Worm (Caenorhabditis elegans) whole organism, L3 larva: Measurements from ENCODE around the gene F32E10.8.

Source experiments
- R02D3.7 ChIP-seq: fragments of 150-350 bp; optimal IDR thresholded peaks from 2 replicates; lab custom pipeline; 2014; ENCODE audit warnings: missing biosample characterization, missing genetic modification characterization
- ZK546.5 ChIP-seq: sonication (generic microtip); optimal IDR thresholded peaks from 2 replicates; lab custom pipeline; 2017; ENCODE audit warnings: missing biosample characterization, missing genetic modification characterization
- aly-2 ChIP-seq: fragments of 150-350 bp; optimal IDR thresholded peaks from 2 replicates; lab custom pipeline; 2014; ENCODE audit warnings: missing biosample characterization, missing genetic modification characterization
- ama-1 ChIP-seq: fragments of 150-350 bp; optimal IDR thresholded peaks from 2 replicates; lab custom pipeline; 2018
- ceh-16 ChIP-seq: sonication (generic microtip); optimal IDR thresholded peaks from 2 replicates; lab custom pipeline; 2017; ENCODE audit warnings: missing biosample characterization, missing genetic modification characterization
- ceh-28 ChIP-seq: fragments of 150-350 bp; optimal IDR thresholded peaks from 2 replicates; lab custom pipeline; 2014; ENCODE audit warnings: missing biosample characterization, missing genetic modification reagents, missing genetic modification characterization
- ceh-82 ChIP-seq: fragments of 150-350 bp; optimal IDR thresholded peaks from 2 replicates; lab custom pipeline; 2014; ENCODE audit warnings: missing biosample characterization, missing genetic modification characterization
- ceh-9 ChIP-seq: sonication (generic microtip); optimal IDR thresholded peaks from 2 replicates; lab custom pipeline; 2018; ENCODE audit warnings: missing biosample characterization, missing genetic modification characterization
- daf-12 ChIP-seq: fragments of 150-350 bp; optimal IDR thresholded peaks from 2 replicates; lab custom pipeline; 2014; ENCODE audit warnings: missing biosample characterization, missing genetic modification reagents, missing genetic modification characterization
- egl-27 ChIP-seq: sonication (generic microtip); optimal IDR thresholded peaks from 4 replicates; lab custom pipeline; 2017; ENCODE audit warnings: missing biosample characterization, missing genetic modification reagents, missing genetic modification characterization
- egl-5 ChIP-seq: fragments of 150-350 bp; optimal IDR thresholded peaks from 2 replicates; lab custom pipeline; 2017; ENCODE audit warnings: missing biosample characterization, missing genetic modification reagents, missing genetic modification characterization, inconsistent platforms
- elt-1 ChIP-seq: fragments of 150-350 bp; optimal IDR thresholded peaks from 2 replicates; lab custom pipeline; 2014; ENCODE audit warnings: missing biosample characterization, missing genetic modification characterization
- elt-2 ChIP-seq: sonication (generic microtip); optimal IDR thresholded peaks from 2 replicates; lab custom pipeline; 2016; ENCODE audit warnings: missing genetic modification reagents, mild to moderate bottlenecking, missing genetic modification characterization, missing compliant biosample characterization
- elt-3 ChIP-seq, 3 experiments: fragments of 150-350 bp in 1 of 3; sonication (generic microtip) in 2 of 3; optimal IDR thresholded peaks; 2 replicates in 2 of 3; 4 replicates in 1 of 3; lab custom pipeline; 2014 to 2017; ENCODE audit warnings: missing biosample characterization in 3 of 3, missing genetic modification characterization in 3 of 3
- eor-1 ChIP-seq, 2 experiments: fragments of 150-350 bp; optimal IDR thresholded peaks; 2 replicates each; lab custom pipeline; 2014 to 2018; ENCODE audit warnings: missing biosample characterization in 2 of 2, missing genetic modification characterization in 2 of 2
- fkh-2 ChIP-seq: fragments of 150-350 bp; optimal IDR thresholded peaks from 2 replicates; lab custom pipeline; 2014; ENCODE audit warnings: missing biosample characterization, missing genetic modification reagents, missing genetic modification characterization
- hmg-11 ChIP-seq: sonication (generic microtip); optimal IDR thresholded peaks from 2 replicates; lab custom pipeline; 2016; ENCODE audit warnings: missing genetic modification characterization, missing compliant biosample characterization
- lin-15B ChIP-seq: fragments of 150-350 bp; optimal IDR thresholded peaks from 2 replicates; lab custom pipeline; 2014; ENCODE audit warnings: missing biosample characterization, missing genetic modification characterization
- lin-39 ChIP-seq: fragments of 150-350 bp; optimal IDR thresholded peaks from 2 replicates; lab custom pipeline; 2018; ENCODE audit warnings: missing biosample characterization, missing genetic modification reagents, missing genetic modification characterization
- lsy-12 ChIP-seq: sonication (generic microtip); optimal IDR thresholded peaks from 2 replicates; lab custom pipeline; 2016; ENCODE audit warnings: mild to moderate bottlenecking, missing genetic modification characterization, missing compliant biosample characterization
- mdl-1 ChIP-seq: fragments of 150-350 bp; optimal IDR thresholded peaks from 2 replicates; lab custom pipeline; 2014; ENCODE audit warnings: missing biosample characterization, missing genetic modification characterization
- mml-1 ChIP-seq: fragments of 150-350 bp; sonication (generic microtip); optimal IDR thresholded peaks from 3 replicates; lab custom pipeline; 2014; ENCODE audit warnings: missing biosample characterization, missing genetic modification characterization
- nhr-11 ChIP-seq: fragments of 150-350 bp; optimal IDR thresholded peaks from 2 replicates; lab custom pipeline; 2014; ENCODE audit warnings: missing biosample characterization, missing genetic modification characterization
- nhr-12 ChIP-seq: fragments of 150-350 bp; optimal IDR thresholded peaks from 2 replicates; lab custom pipeline; 2014; ENCODE audit warnings: missing biosample characterization, missing genetic modification characterization
- nhr-23 ChIP-seq: fragments of 150-350 bp; optimal IDR thresholded peaks from 2 replicates; lab custom pipeline; 2014; ENCODE audit warnings: missing biosample characterization, missing genetic modification reagents, missing genetic modification characterization
- nhr-237 ChIP-seq: fragments of 150-350 bp; optimal IDR thresholded peaks from 2 replicates; lab custom pipeline; 2014; ENCODE audit warnings: missing biosample characterization, missing genetic modification characterization
- nhr-25 ChIP-seq: sonication (generic microtip); optimal IDR thresholded peaks from 2 replicates; lab custom pipeline; 2017; ENCODE audit warnings: missing biosample characterization, missing genetic modification characterization
- nhr-43 ChIP-seq: sonication (generic microtip); optimal IDR thresholded peaks from 2 replicates; lab custom pipeline; 2016; ENCODE audit warnings: mild to moderate bottlenecking, missing genetic modification characterization, missing compliant biosample characterization; ENCODE audit not compliant: poor library complexity, severe bottlenecking
- nhr-76 ChIP-seq: fragments of 150-350 bp; sonication (generic microtip); optimal IDR thresholded peaks from 5 replicates; lab custom pipeline; 2014; ENCODE audit warnings: missing biosample characterization, missing genetic modification characterization
- nhr-77 ChIP-seq: fragments of 150-350 bp; optimal IDR thresholded peaks from 2 replicates; lab custom pipeline; 2014; ENCODE audit warnings: missing biosample characterization, missing genetic modification characterization
- pha-4 ChIP-seq: fragments of 150-350 bp; optimal IDR thresholded peaks from 2 replicates; lab custom pipeline; 2014; ENCODE audit warnings: missing biosample characterization, missing genetic modification reagents, missing genetic modification characterization
- pqm-1 ChIP-seq: fragments of 150-350 bp; optimal IDR thresholded peaks from 2 replicates; lab custom pipeline; 2017; ENCODE audit warnings: missing biosample characterization, missing genetic modification characterization, inconsistent platforms
- sea-2 ChIP-seq: fragments of 150-350 bp; sonication (generic microtip); optimal IDR thresholded peaks from 4 replicates; lab custom pipeline; 2014; ENCODE audit warnings: missing biosample characterization, missing genetic modification reagents, missing genetic modification characterization
- skn-1 ChIP-seq: fragments of 150-350 bp; optimal IDR thresholded peaks from 2 replicates; lab custom pipeline; 2014; ENCODE audit warnings: missing biosample characterization, missing genetic modification characterization
- snpc-4 ChIP-seq: fragments of 150-350 bp; optimal IDR thresholded peaks from 2 replicates; lab custom pipeline; 2014; ENCODE audit warnings: missing biosample characterization, missing genetic modification characterization
- tbx-2 ChIP-seq: sonication (generic microtip); optimal IDR thresholded peaks from 2 replicates; lab custom pipeline; 2016; ENCODE audit warnings: mild to moderate bottlenecking, missing genetic modification characterization, missing compliant biosample characterization
- unc-39 ChIP-seq: sonication (generic microtip); optimal IDR thresholded peaks from 4 replicates; lab custom pipeline; 2017; ENCODE audit warnings: missing biosample characterization, missing genetic modification characterization
- zag-1 ChIP-seq: fragments of 150-350 bp; optimal IDR thresholded peaks from 2 replicates; lab custom pipeline; 2014; ENCODE audit warnings: missing biosample characterization, missing genetic modification characterization
- ztf-4 ChIP-seq: fragments of 150-350 bp; optimal IDR thresholded peaks from 2 replicates; lab custom pipeline; 2014; ENCODE audit warnings: missing biosample characterization, missing genetic modification characterization

The F32E10.8 gene

ce11 chrIV:7542485-7543001 is 24.9 kb upstream of the F32E10.8 start, which contains the start of gene R05G6.10:
TSS of gene R05G6.10 (minus strand) at chrIV:7542535.
- TF ChIP-seq sea-2 (GFP tag; lab: Kevin White, UChicago) (no peak), elt-1 (tag; lab: Kevin White, UChicago) (no peak), ama-1 (lab: Kevin White, UChicago) (no peak), R02D3.7 (tag; lab: Kevin White, UChicago) (no peak), lsy-12 (tag; lab: Kevin White, UChicago) (no peak), daf-12 (no peak), pha-4 (tag; lab: Kevin White, UChicago) (no peak), egl-5 (no peak)

- TF ChIP-seq nhr-23 (tag; lab: Kevin White, UChicago) (no peak), pha-4 (tag; lab: Kevin White, UChicago) (no peak), nhr-76 (tag; lab: Kevin White, UChicago) (no peak), daf-12 (no peak), nhr-237 (tag; lab: Kevin White, UChicago) (no peak), nhr-43 (tag; lab: Kevin White, UChicago) (no peak), lin-39 (tag; lab: Kevin White, UChicago) (no peak), R02D3.7 (tag; lab: Kevin White, UChicago) (no peak), unc-39 (tag; lab: Kevin White, UChicago) (no peak), snpc-4 (no peak), elt-3 (tag; optimal IDR thresholded peaks at IDR 0.05; lab: Kevin White, UChicago) (no peak), eor-1 (tag; optimal IDR thresholded peaks at IDR 0.05; lab: Kevin White, UChicago) (no peak), mml-1 (no peak), fkh-2 (tag; lab: Kevin White, UChicago) (no peak), pqm-1 (no peak), egl-27 (tag; lab: Kevin White, UChicago) (no peak), elt-1 (tag; lab: Kevin White, UChicago) (no peak), skn-1 (tag; lab: Kevin White, UChicago) (no peak)
Measured at ce11 chrIV:7543662-7544061, 23.7 kb upstream of the F32E10.8 start.

ce11 chrIV:7547843-7548578 is 19.4 kb upstream of the F32E10.8 start, which contains the start of the genes cdd-2 and oef-1:
TSS of gene cdd-2 (minus strand) at chrIV:7547893.
TSS of gene oef-1 (plus strand) at chrIV:7548417.
- TF ChIP-seq snpc-4 (no peak), hmg-11 (tag; lab: Kevin White, UChicago) (no peak), nhr-237 (tag; lab: Kevin White, UChicago) (no peak), mdl-1 (tag; lab: Kevin White, UChicago) (no peak), skn-1 (tag; lab: Kevin White, UChicago) (no peak), elt-1 (tag; lab: Kevin White, UChicago) (no peak), elt-2 (tag; lab: Kevin White, UChicago) (no peak), nhr-25 (tag; lab: Kevin White, UChicago) (no peak), ceh-9 (tag; lab: Kevin White, UChicago) (no peak), ceh-28 (tag; lab: Kevin White, UChicago) (no peak), nhr-11 (tag; lab: Kevin White, UChicago) (no peak), ZK546.5 (tag; lab: Kevin White, UChicago) (no peak), fkh-2 (tag; lab: Kevin White, UChicago) (no peak), eor-1 (tag; optimal IDR thresholded peaks at IDR 0.05; lab: Kevin White, UChicago) (no peak), daf-12 (no peak)

- TF ChIP-seq elt-3 (tag; optimal IDR thresholded peaks at IDR 0.05; lab: Kevin White, UChicago) (no peak), lin-39 (tag; lab: Kevin White, UChicago) (peak; percentile 54), mml-1 (no peak), skn-1 (tag; lab: Kevin White, UChicago) (peak; percentile 71), R02D3.7 (tag; lab: Kevin White, UChicago) (no peak), nhr-23 (tag; lab: Kevin White, UChicago) (peak; percentile 27), nhr-43 (tag; lab: Kevin White, UChicago) (no peak), ztf-4 (no peak), lin-15B (tag; lab: Kevin White, UChicago) (peak; percentile 66), nhr-11 (tag; lab: Kevin White, UChicago) (no peak), daf-12 (no peak), pqm-1 (peak; percentile 68), ceh-16 (tag; lab: Kevin White, UChicago) (no peak), hmg-11 (tag; lab: Kevin White, UChicago) (no peak), nhr-25 (tag; lab: Kevin White, UChicago) (no peak), elt-1 (tag; lab: Kevin White, UChicago) (no peak), ceh-9 (tag; lab: Kevin White, UChicago) (no peak), aly-2 (tag; lab: Kevin White, UChicago) (no peak), nhr-76 (tag; lab: Kevin White, UChicago) (no peak), lsy-12 (tag; lab: Kevin White, UChicago) (no peak), elt-2 (tag; lab: Kevin White, UChicago) (peak; percentile 70), snpc-4 (no peak), nhr-237 (tag; lab: Kevin White, UChicago) (no peak), eor-1 (tag; optimal IDR thresholded peaks at IDR 0.05; lab: Kevin White, UChicago) (no peak), sea-2 (GFP tag; lab: Kevin White, UChicago) (no peak), egl-27 (tag; lab: Kevin White, UChicago) (peak; percentile 47), ZK546.5 (tag; lab: Kevin White, UChicago) (no peak), fkh-2 (tag; lab: Kevin White, UChicago) (no peak), nhr-77 (no peak), tbx-2 (tag; lab: Kevin White, UChicago) (no peak), zag-1 (no peak), ceh-28 (tag; lab: Kevin White, UChicago) (no peak), pha-4 (tag; lab: Kevin White, UChicago) (peak; percentile 54), unc-39 (tag; lab: Kevin White, UChicago) (no peak), nhr-12 (tag; lab: Kevin White, UChicago) (no peak), ceh-82 (no peak), egl-5 (no peak)
Measured at ce11 chrIV:7549844-7550243, 17.6 kb upstream of the F32E10.8 start.
